Fruit fly (Drosophila melanogaster) S2 (cell line): Measurements from ENCODE around the gene CG14185.

Experiments used
- CG8478 ChIP-seq: fragments of >200 bp; optimal IDR thresholded peaks from 2 replicates; lab custom pipeline; 2018
- CTCF ChIP-seq, 2 experiments: fragments of >200 bp; optimal IDR thresholded peaks; 2 replicates each; lab custom pipeline; 2018

The CG14185 gene

DNA sequence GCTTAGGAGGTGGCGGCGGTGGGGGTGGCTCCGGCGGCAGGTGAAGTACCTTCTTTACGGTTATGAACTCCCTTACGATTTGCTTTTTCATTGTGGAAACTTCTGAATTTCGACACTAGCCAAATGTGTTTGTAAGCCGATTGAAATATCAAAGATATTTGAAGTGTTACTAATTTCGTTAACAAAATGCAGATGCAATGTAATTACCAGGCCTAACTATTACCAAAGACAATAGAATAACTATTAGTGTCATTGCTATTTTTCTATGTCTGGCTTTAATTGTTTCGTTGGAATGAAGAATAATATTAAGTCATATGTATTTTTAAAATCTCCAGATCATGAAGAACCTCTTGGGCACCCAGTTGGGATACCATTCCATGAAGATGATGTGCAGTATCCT, 27.3 kb downstream of the CG14185 start, which contains the start of gene CG7335:
CG7335 (minus strand) TSS at position 101 of the 400 bp plus-strand sequence.
- no peak for TF ChIP-seq CTCF (optimal IDR thresholded peaks at IDR 0.05; lab: Kevin White, UChicago)
- no peak for TF ChIP-seq CG8478 (lab: Kevin White, UChicago)

DNA sequence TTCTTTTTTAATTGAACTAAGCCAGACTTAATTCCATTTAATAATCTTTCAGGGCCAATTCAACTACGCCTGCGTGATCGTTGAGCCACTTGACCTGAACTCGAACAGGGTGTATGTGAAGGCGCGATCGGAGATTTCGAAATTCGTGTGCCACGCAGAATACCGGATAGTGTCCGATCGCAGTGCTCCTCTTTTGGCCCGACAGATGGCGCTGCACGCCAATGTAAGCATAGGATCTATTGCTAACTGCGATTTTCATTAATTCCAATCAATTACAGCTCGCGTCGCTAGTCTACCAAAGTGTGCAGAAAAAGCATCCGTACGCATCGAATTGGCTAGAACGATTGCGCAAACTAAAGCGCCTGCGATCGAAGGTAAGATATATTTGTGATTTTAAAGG, 32.4 kb downstream of the CG14185 start:
- peak; percentile 78 to 79 for TF ChIP-seq CTCF (optimal IDR thresholded peaks at IDR 0.05; lab: Kevin White, UChicago)
- TF ChIP-seq CG8478 (lab: Kevin White, UChicago), result no peak

DNA sequence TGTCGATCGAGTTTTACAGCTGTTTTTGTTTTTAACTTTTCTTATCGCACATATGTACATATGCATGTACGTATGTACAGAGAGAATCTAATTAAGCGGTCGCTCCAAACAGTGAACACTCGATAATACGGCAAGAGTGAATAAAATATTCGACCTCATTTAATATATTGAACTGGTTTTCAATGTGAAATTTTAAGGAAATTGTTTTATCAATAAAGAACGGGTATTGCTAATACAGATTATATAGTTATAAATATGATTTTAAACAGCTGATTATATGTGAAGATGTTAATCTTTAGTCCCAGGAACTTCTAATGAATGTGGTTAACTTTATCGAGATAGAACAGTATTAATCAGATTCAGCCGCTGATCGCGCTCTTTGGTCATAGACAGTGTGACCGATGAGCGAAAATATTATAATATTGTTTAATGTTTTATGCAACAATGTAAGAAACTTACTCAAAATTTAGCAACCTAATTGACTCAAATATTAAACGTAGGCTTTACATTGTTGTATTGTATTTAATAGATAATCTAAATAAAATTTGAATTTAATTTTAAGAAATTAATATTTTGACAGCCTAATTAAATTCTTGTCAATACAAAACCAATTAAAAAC, 34.8 kb downstream of the CG14185 start, which contains the start of gene CG7328:
CG7328 (minus strand) TSS at position 19 of the 619 bp plus-strand sequence.
- no peak for TF ChIP-seq CTCF (optimal IDR thresholded peaks at IDR 0.05; lab: Kevin White, UChicago)
- no peak for TF ChIP-seq CG8478 (lab: Kevin White, UChicago)
